Fruit fly (Drosophila melanogaster) whole organism, embryonic: ENCODE measurements around the gene Sema5c.
A peak's percentile ranks its signal among the peaks of the same experiment; 100 is the strongest.

ENCODE experiments used
- Ada2b ChIP-seq: fragments of 200-800 bp; sonication (Bioruptor generic); IDR thresholded peaks from 2 replicates; pipeline ENCODE4 v1.3.6; 2022; ENCODE audit warnings: missing biosample characterization, missing genetic modification characterization
- Blimp-1 ChIP-seq: fragments of 200-800 bp; sonication (Bioruptor generic); optimal IDR thresholded peaks from 3 replicates; lab custom pipeline; 2018; ENCODE audit warnings: missing biosample characterization, missing genetic modification characterization, mild to moderate bottlenecking, moderate library complexity, missing genetic modification reagents
- BtbVII ChIP-seq: fragments of 200-800 bp; sonication (Bioruptor generic); optimal IDR thresholded peaks from 3 replicates; lab custom pipeline; 2017; ENCODE audit warnings: missing biosample characterization, mild to moderate bottlenecking, missing genetic modification characterization
- CG10147 ChIP-seq: fragments of 200-800 bp; sonication (Bioruptor generic); optimal IDR thresholded peaks from 2 replicates; lab custom pipeline; 2019; ENCODE audit warnings: missing biosample characterization, mild to moderate bottlenecking, missing genetic modification characterization, moderate library complexity
- CG1024 ChIP-seq: fragments of 200-800 bp; sonication (Bioruptor generic); IDR thresholded peaks from 2 replicates; pipeline ENCODE4 v1.3.6; 2022; ENCODE audit warnings: missing biosample characterization, missing genetic modification characterization
- CG11085 ChIP-seq: fragments of 200-800 bp; sonication (Bioruptor generic); IDR thresholded peaks from 2 replicates; pipeline ENCODE4 v1.3.6; 2022; ENCODE audit warnings: missing biosample characterization, missing genetic modification characterization
- CG11504 ChIP-seq: fragments of 200-800 bp; sonication (Bioruptor generic); optimal IDR thresholded peaks from 3 replicates; lab custom pipeline; 2019; ENCODE audit warnings: missing biosample characterization, mild to moderate bottlenecking, missing genetic modification characterization, moderate library complexity
- CG12769 ChIP-seq: fragments of 200-800 bp; sonication (Bioruptor generic); optimal IDR thresholded peaks from 2 replicates; lab custom pipeline; 2019; ENCODE audit warnings: missing biosample characterization, mild to moderate bottlenecking, missing genetic modification characterization, moderate library complexity
- CG14860 ChIP-seq: fragments of 200-800 bp; sonication (Bioruptor generic); IDR thresholded peaks from 3 replicates; pipeline ENCODE4 v1.3.6; 2022; ENCODE audit warnings: missing biosample characterization, missing genetic modification characterization; ENCODE audit not compliant: partially characterized antibody
- CG1603 ChIP-seq: fragments of 200-800 bp; sonication (Bioruptor generic); optimal IDR thresholded peaks from 2 replicates; lab custom pipeline; 2019; ENCODE audit warnings: missing biosample characterization, mild to moderate bottlenecking, missing genetic modification characterization, moderate library complexity
- CG17612 ChIP-seq: fragments of 200-800 bp; sonication (Bioruptor generic); IDR thresholded peaks from 2 replicates; pipeline ENCODE4 v1.3.6; 2022; ENCODE audit warnings: missing biosample characterization, missing genetic modification characterization
- CG17802 ChIP-seq: fragments of 200-800 bp; sonication (Bioruptor generic); optimal IDR thresholded peaks from 2 replicates; lab custom pipeline; 2018; ENCODE audit warnings: missing biosample characterization, mild to moderate bottlenecking, missing genetic modification characterization, moderate library complexity
- CG1792 ChIP-seq: fragments of 200-800 bp; sonication (Bioruptor generic); optimal IDR thresholded peaks from 2 replicates; lab custom pipeline; 2016; ENCODE audit warnings: missing biosample characterization, missing genetic modification characterization
- CG2116 ChIP-seq: fragments of 200-800 bp; sonication (Bioruptor generic); optimal IDR thresholded peaks from 3 replicates; lab custom pipeline; 2018; ENCODE audit warnings: missing biosample characterization, mild to moderate bottlenecking, missing genetic modification characterization
- CG2120 ChIP-seq: fragments of 200-800 bp; sonication (Bioruptor generic); optimal IDR thresholded peaks from 3 replicates; lab custom pipeline; 2016; ENCODE audit warnings: missing biosample characterization, missing genetic modification characterization
- CG2199 ChIP-seq: fragments of 200-800 bp; sonication (Bioruptor generic); IDR thresholded peaks from 3 replicates; pipeline ENCODE4 v1.3.6; 2022; ENCODE audit warnings: missing biosample characterization, missing genetic modification characterization
- CG31365 ChIP-seq: fragments of 200-800 bp; sonication (Bioruptor generic); optimal IDR thresholded peaks from 2 replicates; lab custom pipeline; 2018; ENCODE audit warnings: missing biosample characterization, mild to moderate bottlenecking, missing genetic modification characterization
- CG3838 ChIP-seq: fragments of 200-800 bp; sonication (Bioruptor generic); optimal IDR thresholded peaks from 3 replicates; lab custom pipeline; 2016; ENCODE audit warnings: missing biosample characterization, missing genetic modification characterization
- CG4854 ChIP-seq: fragments of 200-800 bp; sonication (Bioruptor generic); optimal IDR thresholded peaks from 2 replicates; lab custom pipeline; 2016; ENCODE audit warnings: missing biosample characterization, missing genetic modification characterization, inconsistent platforms
- CG6813 ChIP-seq: fragments of 200-800 bp; sonication (Bioruptor generic); optimal IDR thresholded peaks from 2 replicates; lab custom pipeline; 2017; ENCODE audit warnings: missing biosample characterization, missing genetic modification characterization, mild to moderate bottlenecking, moderate library complexity, missing genetic modification reagents
- CG7357 ChIP-seq: fragments of 200-800 bp; sonication (Bioruptor generic); IDR thresholded peaks from 3 replicates; pipeline ENCODE4 v1.3.6; 2022; ENCODE audit warnings: missing biosample characterization, missing genetic modification characterization
- Dp ChIP-seq: fragments of 200-800 bp; sonication (Bioruptor generic); optimal IDR thresholded peaks from 2 replicates; lab custom pipeline; 2018; ENCODE audit warnings: missing biosample characterization, mild to moderate bottlenecking, missing genetic modification characterization, moderate library complexity
- E2f1 ChIP-seq: fragments of 200-800 bp; sonication (Bioruptor generic); IDR thresholded peaks from 2 replicates; pipeline ENCODE4 v1.3.6; 2022; ENCODE audit warnings: missing biosample characterization, missing genetic modification characterization
- Fer2 ChIP-seq: fragments of 200-800 bp; sonication (Bioruptor generic); optimal IDR thresholded peaks from 2 replicates; lab custom pipeline; 2018; ENCODE audit warnings: missing biosample characterization, mild to moderate bottlenecking, missing genetic modification characterization, moderate library complexity
- Hsf ChIP-seq: fragments of 200-800 bp; sonication (Bioruptor generic); optimal IDR thresholded peaks from 3 replicates; lab custom pipeline; 2016; ENCODE audit warnings: missing biosample characterization, missing genetic modification characterization
- Lhr ChIP-seq: fragments of 200-800 bp; sonication (Bioruptor generic); optimal IDR thresholded peaks from 3 replicates; lab custom pipeline; 2017; ENCODE audit warnings: mild to moderate bottlenecking, missing biosample characterization, missing genetic modification reagents, missing genetic modification characterization
- Lpt ChIP-seq: fragments of >200 bp; optimal IDR thresholded peaks from 2 replicates; lab custom pipeline; 2018; ENCODE audit warnings: missing biosample characterization, missing genetic modification characterization
- NC2β ChIP-seq: fragments of 200-800 bp; sonication (Bioruptor generic); optimal IDR thresholded peaks from 2 replicates; lab custom pipeline; 2016; ENCODE audit warnings: missing biosample characterization, missing genetic modification characterization
- Neu2 ChIP-seq: fragments of 200-800 bp; sonication (Bioruptor generic); optimal IDR thresholded peaks from 3 replicates; lab custom pipeline; 2016; ENCODE audit warnings: missing biosample characterization, missing genetic modification characterization, borderline replicate concordance
- Stat92E ChIP-seq, 3 experiments: fragments of >200 bp in 2 of 3; fragments of 200-800 bp in 1 of 3; sonication (Bioruptor generic) in 1 of 3; optimal IDR thresholded peaks; 2 replicates each; lab custom pipeline; 2017 to 2019; ENCODE audit warnings: missing biosample characterization in 3 of 3, missing genetic modification characterization in 3 of 3, mild to moderate bottlenecking in 1 of 3, moderate library complexity in 1 of 3
- Tbp ChIP-seq: fragments of >200 bp; optimal IDR thresholded peaks from 2 replicates; lab custom pipeline; 2018; ENCODE audit warnings: missing biosample characterization, missing genetic modification characterization
- Trl ChIP-seq, 3 experiments: fragments of >200 bp in 2 of 3; fragments of 200-800 bp in 1 of 3; sonication (Bioruptor generic) in 1 of 3; optimal IDR thresholded peaks; 2 replicates in 1 of 3; 3 replicates in 2 of 3; lab custom pipeline; 2016 to 2017; ENCODE audit warnings: missing biosample characterization in 1 of 3, missing genetic modification characterization in 1 of 3
- amos ChIP-seq: fragments of 200-800 bp; sonication (Bioruptor generic); IDR thresholded peaks from 2 replicates; pipeline ENCODE4 v1.3.6; 2022; ENCODE audit warnings: missing biosample characterization, missing genetic modification characterization; ENCODE audit not compliant: partially characterized antibody
- bsh ChIP-seq, 2 experiments: fragments of 200-800 bp; sonication (Bioruptor generic); optimal IDR thresholded peaks; 2 replicates each; lab custom pipeline; 2017 to 2018; ENCODE audit warnings: mild to moderate bottlenecking in 2 of 2, missing biosample characterization in 2 of 2, missing genetic modification characterization in 2 of 2, moderate library complexity in 1 of 2
- dm ChIP-seq: fragments of 200-800 bp; sonication (Bioruptor generic); optimal IDR thresholded peaks from 3 replicates; lab custom pipeline; 2016; ENCODE audit warnings: missing biosample characterization, missing genetic modification characterization
- fd96Cb ChIP-seq: fragments of 200-800 bp; sonication (Bioruptor generic); optimal IDR thresholded peaks from 2 replicates; lab custom pipeline; 2018; ENCODE audit warnings: missing biosample characterization, mild to moderate bottlenecking, missing genetic modification characterization, moderate library complexity
- fru ChIP-seq: fragments of >200 bp; optimal IDR thresholded peaks from 2 replicates; lab custom pipeline; 2017
- her ChIP-seq: fragments of 200-800 bp; sonication (Bioruptor generic); optimal IDR thresholded peaks from 2 replicates; lab custom pipeline; 2016; ENCODE audit warnings: missing biosample characterization, missing genetic modification characterization
- hkb ChIP-seq, 2 experiments: fragments of 200-800 bp in 1 of 2; fragments of >200 bp in 1 of 2; sonication (Bioruptor generic) in 1 of 2; IDR thresholded peaks in 1 of 2; optimal IDR thresholded peaks in 1 of 2; 2 replicates each; pipeline versions ENCODE4 v1.3.6 to Lab custom; 2017 to 2022; ENCODE audit warnings: missing biosample characterization in 1 of 2, missing genetic modification characterization in 1 of 2
- klu ChIP-seq: fragments of 200-800 bp; sonication (Bioruptor generic); IDR thresholded peaks from 2 replicates; pipeline ENCODE4 v1.3.6; 2022; ENCODE audit warnings: missing biosample characterization, missing genetic modification characterization
- lbe ChIP-seq: fragments of 200-800 bp; sonication (Bioruptor generic); optimal IDR thresholded peaks from 2 replicates; lab custom pipeline; 2016; ENCODE audit warnings: missing biosample characterization, mild to moderate bottlenecking, missing genetic modification characterization
- luna ChIP-seq: fragments of 200-800 bp; sonication (Bioruptor generic); optimal IDR thresholded peaks from 2 replicates; lab custom pipeline; 2016; ENCODE audit warnings: missing biosample characterization, missing genetic modification characterization
- mam ChIP-seq: fragments of 200-800 bp; sonication (Bioruptor generic); optimal IDR thresholded peaks from 3 replicates; lab custom pipeline; 2016; ENCODE audit warnings: missing biosample characterization, missing genetic modification characterization
- pfk ChIP-seq: fragments of 200-800 bp; sonication (Bioruptor generic); optimal IDR thresholded peaks from 2 replicates; lab custom pipeline; 2018; ENCODE audit warnings: missing biosample characterization, mild to moderate bottlenecking, missing genetic modification characterization, moderate library complexity
- ro ChIP-seq: fragments of 200-800 bp; sonication (Bioruptor generic); IDR thresholded peaks from 2 replicates; pipeline ENCODE4 v1.3.6; 2022; ENCODE audit warnings: missing biosample characterization, missing genetic modification characterization
- row ChIP-seq: fragments of 200-800 bp; sonication (Bioruptor generic); IDR thresholded peaks from 3 replicates; pipeline ENCODE4 v1.3.6; 2022; ENCODE audit warnings: missing biosample characterization, missing genetic modification characterization
- salm ChIP-seq: fragments of 200-800 bp; sonication (Bioruptor generic); optimal IDR thresholded peaks from 2 replicates; lab custom pipeline; 2018; ENCODE audit warnings: missing biosample characterization, mild to moderate bottlenecking, missing genetic modification characterization
- sima ChIP-seq: fragments of 200-800 bp; sonication (Bioruptor generic); optimal IDR thresholded peaks from 2 replicates; lab custom pipeline; 2016; ENCODE audit warnings: missing biosample characterization, missing genetic modification characterization
- sob ChIP-seq: fragments of 200-800 bp; sonication (Bioruptor generic); IDR thresholded peaks from 2 replicates; pipeline ENCODE4 v1.3.6; 2022; ENCODE audit warnings: missing biosample characterization, missing genetic modification characterization
- toy ChIP-seq: fragments of 200-800 bp; sonication (Bioruptor generic); IDR thresholded peaks from 2 replicates; pipeline ENCODE4 v1.3.6; 2022; ENCODE audit warnings: missing biosample characterization, missing genetic modification characterization
- zfh1 ChIP-seq: fragments of 200-800 bp; sonication (Bioruptor generic); IDR thresholded peaks from 3 replicates; pipeline ENCODE4 v1.3.6; 2022; ENCODE audit warnings: missing biosample characterization, missing genetic modification characterization

Sema5c gene

DNA sequence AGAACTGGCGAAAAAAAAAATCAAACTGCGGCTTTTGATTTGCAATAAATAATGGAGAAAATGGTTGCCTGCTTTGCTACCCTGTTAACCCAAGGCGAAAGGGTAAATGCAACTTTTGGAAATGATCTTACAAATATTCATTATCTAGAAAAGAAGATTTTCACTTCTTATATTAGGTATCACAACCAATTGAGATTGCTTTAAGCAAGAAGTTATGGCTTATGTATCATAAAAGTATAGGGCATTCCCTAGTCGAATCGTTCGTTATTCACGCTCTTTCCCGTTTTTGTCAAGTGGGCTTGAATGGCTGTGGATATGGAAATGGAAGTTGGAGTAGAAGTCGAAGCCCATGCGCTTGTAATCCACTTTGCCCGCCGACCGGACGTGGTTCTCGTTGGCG lies 51.1 kb downstream of the Sema5c start (continued):
- TF ChIP-seq sob = no peak
- TF ChIP-seq row (GFP tag; lab: Robert Waterston, UW) = peak; percentile 37; the same call in 1 of the 3 replicates
- no peak for TF ChIP-seq luna
- no peak for TF ChIP-seq Dp (GFP tag; lab: Kevin White, UChicago)
- TF ChIP-seq dm (GFP tag; lab: Kevin White, UChicago) = no peak
- no peak for TF ChIP-seq ro
- no peak for TF ChIP-seq CG14860
- TF ChIP-seq CG2116 (GFP tag; lab: Kevin White, UChicago) = no peak
- TF ChIP-seq sima (GFP tag; lab: Kevin White, UChicago) = no peak
- peak; percentile 36 for TF ChIP-seq fd96Cb
- TF ChIP-seq amos (GFP tag; lab: Robert Waterston, UW) = no peak
- TF ChIP-seq hkb (optimal IDR thresholded peaks at IDR 0.05; lab: Kevin White, UChicago) = no peak
- TF ChIP-seq hkb (GFP tag; IDR thresholded peaks at IDR 0.05; lab: Robert Waterston, UW) = no peak
- TF ChIP-seq bsh (GFP tag; optimal IDR thresholded peaks at IDR 0.05; lab: Kevin White, UChicago) = peak; percentile 26 to 44
- no peak for TF ChIP-seq CG6813
- TF ChIP-seq NC2β (GFP tag; lab: Kevin White, UChicago) = no peak
- TF ChIP-seq CG11085 (GFP tag; lab: Robert Waterston, UW) = no peak
- TF ChIP-seq CG3838 (GFP tag; lab: Kevin White, UChicago) = no peak
- no peak for TF ChIP-seq Stat92E (GFP tag; optimal IDR thresholded peaks at IDR 0.05; lab: Kevin White, UChicago)
- no peak for TF ChIP-seq CG4854
- TF ChIP-seq zfh1 (GFP tag; lab: Robert Waterston, UW) = no peak
- no peak for TF ChIP-seq Neu2 (GFP tag; lab: Kevin White, UChicago)
- TF ChIP-seq pfk (GFP tag; lab: Kevin White, UChicago) = no peak
- no peak for TF ChIP-seq her (GFP tag; lab: Kevin White, UChicago)
- no peak for TF ChIP-seq Trl (optimal IDR thresholded peaks at IDR 0.05; lab: Kevin White, UChicago)
- no peak for TF ChIP-seq Trl (GFP tag; optimal IDR thresholded peaks at IDR 0.05; lab: Kevin White, UChicago)
- TF ChIP-seq klu (GFP tag; lab: Robert Waterston, UW) = no peak
- TF ChIP-seq mam (GFP tag; lab: Kevin White, UChicago) = no peak
- peak; percentile 44 for TF ChIP-seq Blimp-1 (GFP tag; lab: Kevin White, UChicago)
- no peak for TF ChIP-seq Lhr (GFP tag; lab: Kevin White, UChicago)
- TF ChIP-seq salm (tag; lab: Kevin White, UChicago) = no peak
- no peak for TF ChIP-seq CG31365 (tag; lab: Kevin White, UChicago)
- TF ChIP-seq fru (lab: Kevin White, UChicago) = no peak
- TF ChIP-seq E2f1 (GFP tag; lab: Robert Waterston, UW) = no peak
- TF ChIP-seq Ada2b = peak; percentile 49; the same call in 1 of the 2 replicates
- TF ChIP-seq CG7357 (GFP tag; lab: Robert Waterston, UW) = no peak
- no peak for TF ChIP-seq CG12769 (tag; lab: Kevin White, UChicago)
- no peak for TF ChIP-seq Tbp (GFP tag; lab: Kevin White, UChicago)
- no peak for TF ChIP-seq Fer2 (tag; lab: Kevin White, UChicago)
- no peak for TF ChIP-seq CG1024 (GFP tag; lab: Robert Waterston, UW)
- no peak for TF ChIP-seq CG2120 (GFP tag; lab: Kevin White, UChicago)
- TF ChIP-seq lbe (GFP tag; lab: Kevin White, UChicago) = no peak
- no peak for TF ChIP-seq toy (GFP tag; lab: Robert Waterston, UW)
- TF ChIP-seq Hsf (GFP tag; lab: Kevin White, UChicago) = no peak
- TF ChIP-seq CG1603 (tag; lab: Kevin White, UChicago) = peak; percentile 9
- TF ChIP-seq CG17802 (tag; lab: Kevin White, UChicago) = no peak
- TF ChIP-seq CG11504 (tag; lab: Kevin White, UChicago) = peak; percentile 35
- TF ChIP-seq CG10147 (GFP tag; lab: Kevin White, UChicago) = no peak
- TF ChIP-seq CG2199 (GFP tag; lab: Robert Waterston, UW) = 0 out of 3 replicates have a peak, but pooled peaks have one; percentile 25
- no peak for TF ChIP-seq BtbVII (GFP tag; lab: Kevin White, UChicago)
- TF ChIP-seq CG17612 (GFP tag; lab: Robert Waterston, UW) = no peak
- no peak for TF ChIP-seq CG1792 (GFP tag; lab: Kevin White, UChicago)
- no peak for TF ChIP-seq Lpt (GFP tag; lab: Kevin White, UChicago)
